Worm (Caenorhabditis elegans) whole organism, late embryonic: ENCODE data around the gene Y71H2B.4.

Source experiments
- F13H6.1 ChIP-seq: sonication (generic microtip); optimal IDR thresholded peaks from 2 replicates; lab custom pipeline; 2016; ENCODE audit warnings: missing genetic modification characterization, missing compliant biosample characterization
- K09A11.1 ChIP-seq: sonication (generic microtip); optimal IDR thresholded peaks from 2 replicates; lab custom pipeline; 2017; ENCODE audit warnings: antibody characterized with exemption, mild to moderate bottlenecking, missing genetic modification characterization, missing compliant biosample characterization; ENCODE audit not compliant: insufficient read depth
- Y22D7AL.16 ChIP-seq: sonication (generic microtip); optimal IDR thresholded peaks from 2 replicates; lab custom pipeline; 2016; ENCODE audit warnings: missing genetic modification characterization, missing compliant biosample characterization
- ahr-1 ChIP-seq: sonication (generic microtip); optimal IDR thresholded peaks from 2 replicates; lab custom pipeline; 2016; ENCODE audit warnings: missing genetic modification characterization, missing compliant biosample characterization
- ama-1 ChIP-seq: fragments of 150-350 bp; optimal IDR thresholded peaks from 2 replicates; lab custom pipeline; 2014
- ceh-2 ChIP-seq: sonication (generic microtip); optimal IDR thresholded peaks from 2 replicates; lab custom pipeline; 2016; ENCODE audit warnings: missing genotype, missing genetic modification characterization, missing compliant biosample characterization
- ceh-45 ChIP-seq: fragments of 200-800 bp; sonication (Bioruptor generic); IDR thresholded peaks from 2 replicates; pipeline ENCODE4 v1.3.6; 2022; ENCODE audit warnings: missing genetic modification reagents, missing genetic modification characterization, missing compliant biosample characterization
- ceh-6 ChIP-seq: fragments of 200-800 bp; sonication (Bioruptor generic); optimal IDR thresholded peaks from 2 replicates; lab custom pipeline; 2018; ENCODE audit warnings: mild to moderate bottlenecking, missing genetic modification characterization, missing compliant biosample characterization
- ceh-9 ChIP-seq: sonication (generic microtip); optimal IDR thresholded peaks from 2 replicates; lab custom pipeline; 2016; ENCODE audit warnings: mild to moderate bottlenecking, missing genetic modification characterization, inconsistent platforms, missing compliant biosample characterization
- che-1 ChIP-seq: sonication (generic microtip); optimal IDR thresholded peaks from 2 replicates; lab custom pipeline; 2016; ENCODE audit warnings: mild to moderate bottlenecking, missing genetic modification characterization, missing compliant biosample characterization
- dmd-4 ChIP-seq: sonication (generic microtip); optimal IDR thresholded peaks from 2 replicates; lab custom pipeline; 2016; ENCODE audit warnings: borderline replicate concordance, missing genetic modification characterization, missing compliant biosample characterization
- dve-1 ChIP-seq: sonication (generic microtip); optimal IDR thresholded peaks from 2 replicates; lab custom pipeline; 2017; ENCODE audit warnings: antibody characterized with exemption, mild to moderate bottlenecking, missing genetic modification characterization, missing compliant biosample characterization
- elt-2 ChIP-seq: sonication (generic microtip); optimal IDR thresholded peaks from 2 replicates; lab custom pipeline; 2016; ENCODE audit warnings: missing genetic modification reagents, missing genetic modification characterization, missing compliant biosample characterization
- ets-4 ChIP-seq: sonication (generic microtip); optimal IDR thresholded peaks from 2 replicates; lab custom pipeline; 2016; ENCODE audit warnings: missing genetic modification characterization, missing compliant biosample characterization
- fax-1 ChIP-seq: sonication (generic microtip); optimal IDR thresholded peaks from 2 replicates; lab custom pipeline; 2016; ENCODE audit warnings: missing genotype, missing genetic modification characterization, missing compliant biosample characterization
- gmeb-2 ChIP-seq: sonication (generic microtip); optimal IDR thresholded peaks from 2 replicates; lab custom pipeline; 2016; ENCODE audit warnings: missing genetic modification characterization, inconsistent platforms, missing compliant biosample characterization
- hlh-15 ChIP-seq: sonication (generic microtip); optimal IDR thresholded peaks from 2 replicates; lab custom pipeline; 2016; ENCODE audit warnings: missing genetic modification characterization, missing compliant biosample characterization
- hlh-30 ChIP-seq: sonication (generic microtip); optimal IDR thresholded peaks from 2 replicates; lab custom pipeline; 2017; ENCODE audit warnings: antibody characterized with exemption, missing genetic modification characterization, missing compliant biosample characterization; ENCODE audit not compliant: insufficient read depth
- hlh-8 ChIP-seq: sonication (generic microtip); optimal IDR thresholded peaks from 2 replicates; lab custom pipeline; 2016; ENCODE audit warnings: missing genotype, missing genetic modification characterization, missing compliant biosample characterization
- lim-6 ChIP-seq: sonication (generic microtip); optimal IDR thresholded peaks from 2 replicates; lab custom pipeline; 2016; ENCODE audit warnings: missing genetic modification characterization, missing compliant biosample characterization
- lin-11 ChIP-seq: fragments of 200-800 bp; sonication (Bioruptor generic); optimal IDR thresholded peaks from 2 replicates; lab custom pipeline; 2018; ENCODE audit warnings: mild to moderate bottlenecking, missing genetic modification characterization, missing compliant biosample characterization
- nfya-1 ChIP-seq: sonication (generic microtip); optimal IDR thresholded peaks from 2 replicates; lab custom pipeline; 2017; ENCODE audit warnings: missing genetic modification characterization, mild to moderate bottlenecking, missing compliant biosample characterization, antibody characterized with exemption, moderate library complexity
- nhr-232 ChIP-seq: sonication (generic microtip); optimal IDR thresholded peaks from 2 replicates; lab custom pipeline; 2016; ENCODE audit warnings: missing genetic modification characterization, missing compliant biosample characterization
- pag-3 ChIP-seq: sonication (generic microtip); optimal IDR thresholded peaks from 2 replicates; lab custom pipeline; 2016; ENCODE audit warnings: missing compliant biosample characterization, missing genetic modification characterization, borderline replicate concordance
- pat-9 ChIP-seq: fragments of 200-800 bp; sonication (Bioruptor generic); optimal IDR thresholded peaks from 2 replicates; lab custom pipeline; 2018; ENCODE audit warnings: mild to moderate bottlenecking, missing genetic modification characterization, moderate library complexity, missing compliant biosample characterization
- pqm-1 ChIP-seq: sonication (generic microtip); optimal IDR thresholded peaks from 2 replicates; lab custom pipeline; 2016; ENCODE audit warnings: missing genetic modification characterization, missing compliant biosample characterization
- pros-1 ChIP-seq: fragments of 150-350 bp; optimal IDR thresholded peaks from 2 replicates; lab custom pipeline; 2014; ENCODE audit warnings: missing biosample characterization, missing genetic modification reagents, missing genetic modification characterization
- sdc-2 ChIP-seq: sonication (generic microtip); optimal IDR thresholded peaks from 2 replicates; lab custom pipeline; 2016; ENCODE audit warnings: missing genotype, missing genetic modification characterization, missing compliant biosample characterization
- sox-2 ChIP-seq: fragments of 200-800 bp; sonication (Bioruptor generic); IDR thresholded peaks from 2 replicates; pipeline ENCODE4 v1.3.6; 2022; ENCODE audit warnings: missing genetic modification reagents, missing genetic modification characterization, missing compliant biosample characterization
- sox-4 ChIP-seq: sonication (generic microtip); optimal IDR thresholded peaks from 2 replicates; lab custom pipeline; 2017; ENCODE audit warnings: mild to moderate bottlenecking, missing genetic modification characterization, inconsistent platforms, missing compliant biosample characterization
- tbx-7 ChIP-seq: sonication (generic microtip); optimal IDR thresholded peaks from 2 replicates; lab custom pipeline; 2016; ENCODE audit warnings: missing genotype, missing genetic modification characterization, missing compliant biosample characterization
- unc-3 ChIP-seq, 2 experiments: fragments of 200-800 bp in 1 of 2; sonication (Bioruptor generic) in 1 of 2; sonication (generic microtip) in 1 of 2; conservative IDR thresholded peaks in 1 of 2; optimal IDR thresholded peaks in 1 of 2; 2 replicates each; pipeline versions ENCODE4 v1.3.6 to Lab custom; 2016 to 2022; ENCODE audit warnings: missing compliant biosample characterization in 2 of 2, missing genetic modification characterization in 2 of 2, missing genetic modification reagents in 1 of 2
- unc-55 ChIP-seq: sonication (generic microtip); optimal IDR thresholded peaks from 2 replicates; lab custom pipeline; 2017; ENCODE audit warnings: missing biosample characterization, missing genetic modification reagents, missing genetic modification characterization
- unc-86 ChIP-seq: sonication (generic microtip); optimal IDR thresholded peaks from 2 replicates; lab custom pipeline; 2016; ENCODE audit warnings: missing genetic modification characterization, missing compliant biosample characterization
- ztf-16 ChIP-seq: sonication (generic microtip); optimal IDR thresholded peaks from 2 replicates; lab custom pipeline; 2017; ENCODE audit warnings: missing genetic modification characterization, missing compliant biosample characterization

Gene Y71H2B.4

ce11 chrIII:2618663-2619062 is at the start of gene Y71H2B.4:
Gene Y71H2B.4, plus strand, starts transcription at chrIII:2618963.
- no peak for TF ChIP-seq ahr-1 (tag; lab: Kevin White, UChicago)
- no peak for TF ChIP-seq unc-55 (GFP tag; lab: Kevin White, UChicago)
- TF ChIP-seq sox-2 (GFP tag; lab: Robert Waterston, UW), result no peak
- no peak for TF ChIP-seq ceh-6 (GFP tag; lab: Kevin White, UChicago)
- TF ChIP-seq dmd-4, result no peak
- no peak for TF ChIP-seq ceh-9 (tag; lab: Kevin White, UChicago)
- TF ChIP-seq nhr-232 (tag; lab: Kevin White, UChicago), result no peak
- no peak for TF ChIP-seq lim-6
- TF ChIP-seq ama-1 (lab: Kevin White, UChicago), result no peak
- no peak for TF ChIP-seq Y22D7AL.16 (tag; lab: Kevin White, UChicago)
- no peak for TF ChIP-seq unc-86 (tag; lab: Kevin White, UChicago)
- TF ChIP-seq nfya-1 (tag; lab: Kevin White, UChicago), result no peak
- no peak for TF ChIP-seq pat-9 (tag; lab: Kevin White, UChicago)
- TF ChIP-seq, all 69 proteins: peak for 0

- no peak for TF ChIP-seq nhr-232 (tag; lab: Kevin White, UChicago)
- no peak for TF ChIP-seq dmd-4
- no peak for TF ChIP-seq ets-4 (tag; lab: Kevin White, UChicago)
- no peak for TF ChIP-seq pros-1 (tag; lab: Kevin White, UChicago)
- no peak for TF ChIP-seq Y22D7AL.16 (tag; lab: Kevin White, UChicago)
- TF ChIP-seq sdc-2 (tag; lab: Kevin White, UChicago), result no peak
- TF ChIP-seq ceh-45 (GFP tag; lab: Robert Waterston, UW), result no peak
- TF ChIP-seq che-1 (tag; lab: Kevin White, UChicago), result no peak
- TF ChIP-seq unc-55 (GFP tag; lab: Kevin White, UChicago), result no peak
- no peak for TF ChIP-seq unc-86 (tag; lab: Kevin White, UChicago)
- TF ChIP-seq fax-1 (tag; lab: Kevin White, UChicago), result no peak
- no peak for TF ChIP-seq F13H6.1 (tag; lab: Kevin White, UChicago)
- TF ChIP-seq ceh-9 (tag; lab: Kevin White, UChicago), result no peak
- TF ChIP-seq tbx-7 (tag; lab: Kevin White, UChicago), result no peak
- no peak for TF ChIP-seq pat-9 (tag; lab: Kevin White, UChicago)
- TF ChIP-seq ztf-16 (tag; lab: Kevin White, UChicago), result no peak
- TF ChIP-seq hlh-15 (tag; lab: Kevin White, UChicago), result no peak
- TF ChIP-seq elt-2 (tag; lab: Kevin White, UChicago), result no peak
- no peak for TF ChIP-seq sox-4 (tag; lab: Kevin White, UChicago)
Measured at ce11 chrIII:2571447-2571846, 47.3 kb upstream of the Y71H2B.4 start, which contains the start of gene Y54F10AR.2. Gene Y54F10AR.2, minus strand, starts transcription at chrIII:2571547.

DNA sequence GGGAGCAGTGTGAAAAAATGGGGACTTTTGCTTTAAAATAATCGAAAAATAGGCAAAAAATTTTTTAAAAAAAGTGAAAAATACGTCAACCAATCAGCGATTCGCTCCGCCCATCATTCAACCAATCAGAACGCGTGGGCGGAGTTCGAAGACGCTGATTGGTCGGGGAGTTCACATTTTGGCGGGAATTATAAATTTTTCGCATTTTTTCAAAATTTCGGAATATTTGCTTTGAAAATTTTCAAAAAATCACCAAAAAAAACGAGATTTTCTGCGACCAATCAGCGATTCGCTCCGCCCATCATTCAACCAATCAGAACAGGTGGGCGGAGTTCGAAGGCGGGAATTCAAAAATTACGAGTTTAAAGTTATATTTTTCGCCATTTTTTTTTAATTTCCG is 46.3 kb upstream of the Y71H2B.4 start:
- TF ChIP-seq nfya-1 (tag; lab: Kevin White, UChicago), result peak; percentile 75
- TF ChIP-seq hlh-8 (tag; lab: Kevin White, UChicago), result no peak
- TF ChIP-seq, all 69 proteins: peak for 1

DNA sequence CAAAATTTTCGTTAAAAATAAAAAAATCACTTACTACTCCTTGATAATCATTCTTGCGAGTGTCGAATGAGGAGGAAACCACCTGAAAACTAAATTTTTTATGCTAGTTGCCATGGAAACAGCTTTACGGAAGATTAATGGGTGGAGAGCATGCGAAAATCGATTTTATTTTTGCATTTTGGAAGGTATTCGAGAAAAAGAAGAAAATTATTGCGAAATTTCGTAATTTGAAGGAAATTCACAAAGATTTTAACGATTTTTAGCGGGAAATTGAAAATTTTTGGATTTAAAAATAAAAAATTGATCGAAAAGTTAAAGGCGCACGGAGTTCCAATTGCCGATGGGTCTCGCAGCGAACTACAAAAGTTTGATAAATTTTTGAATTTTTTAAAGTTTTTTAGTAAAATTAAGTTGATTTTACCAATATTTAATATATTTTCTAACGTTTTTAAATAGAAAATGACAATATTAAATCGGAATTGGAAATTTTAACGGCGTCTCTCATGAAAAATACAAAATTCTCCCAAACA is 43.1 kb upstream of the Y71H2B.4 start, which contains the start of gene Y54F10AR.1:
Gene Y54F10AR.1, minus strand, starts transcription at position 51 of the 530 bp plus-strand sequence.
- no peak for TF ChIP-seq hlh-30 (tag; lab: Kevin White, UChicago)
- TF ChIP-seq pqm-1 (tag; lab: Kevin White, UChicago), result no peak
- no peak for TF ChIP-seq lin-11 (tag; lab: Kevin White, UChicago)
- no peak for TF ChIP-seq gmeb-2 (tag; lab: Kevin White, UChicago)
- no peak for TF ChIP-seq pag-3 (tag; lab: Kevin White, UChicago)
- no peak for TF ChIP-seq dve-1 (tag; lab: Kevin White, UChicago)
- TF ChIP-seq ama-1 (lab: Kevin White, UChicago), result no peak
- no peak for TF ChIP-seq nfya-1 (tag; lab: Kevin White, UChicago)
- no peak for TF ChIP-seq unc-3 (GFP tag; conservative IDR thresholded peaks at IDR 0.05; lab: Robert Waterston, UW)
- no peak for TF ChIP-seq unc-3 (tag; optimal IDR thresholded peaks at IDR 0.05; lab: Kevin White, UChicago)
- TF ChIP-seq ceh-45 (GFP tag; lab: Robert Waterston, UW), result no peak
- no peak for TF ChIP-seq K09A11.1 (tag; lab: Kevin White, UChicago)
- TF ChIP-seq ceh-2 (tag; lab: Kevin White, UChicago), result no peak
- TF ChIP-seq sox-2 (GFP tag; lab: Robert Waterston, UW), result no peak
- TF ChIP-seq, all 69 proteins: peak for 0
